Worm (Caenorhabditis elegans) whole organism, L4 larva: Measurements from ENCODE around the gene nhr-121.

Experiments
- fkh-10 ChIP-seq: fragments of 150-350 bp; optimal IDR thresholded peaks from 2 replicates; lab custom pipeline; 2014; ENCODE audit warnings: missing biosample characterization, missing genetic modification reagents, missing genetic modification characterization
- madf-9 ChIP-seq: fragments of 200-800 bp; sonication (Bioruptor generic); conservative IDR thresholded peaks from 2 replicates; pipeline ENCODE4 v1.3.6; 2022; ENCODE audit warnings: missing genetic modification reagents, missing genetic modification characterization, missing compliant biosample characterization
- nhr-11 ChIP-seq: fragments of 150-350 bp; optimal IDR thresholded peaks from 2 replicates; lab custom pipeline; 2014; ENCODE audit warnings: missing biosample characterization, missing genetic modification characterization
- ztf-11 ChIP-seq: fragments of 150-350 bp; optimal IDR thresholded peaks from 2 replicates; lab custom pipeline; 2014; ENCODE audit warnings: missing biosample characterization, missing genetic modification characterization

DNA sequence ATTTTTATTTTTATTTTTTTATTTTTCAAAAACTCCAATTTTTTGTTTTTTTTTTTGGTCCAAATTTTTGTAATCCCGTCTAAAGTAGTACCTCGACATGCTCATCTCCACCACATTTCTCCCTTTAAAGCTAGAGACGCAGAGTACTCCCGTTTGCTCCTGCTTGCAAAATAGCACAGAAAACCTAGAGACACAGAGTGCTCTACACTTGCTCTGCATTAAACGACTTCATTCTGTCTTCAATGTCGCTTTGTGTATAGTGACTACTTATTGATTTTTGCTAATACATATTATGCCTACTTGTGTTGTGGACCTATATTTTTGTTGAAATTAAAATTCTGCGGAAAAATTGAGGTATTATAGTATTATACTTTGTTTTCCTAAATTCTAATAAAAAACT, 28.5 kb downstream of the nhr-121 start, which contains the start of gene W04B5.8:
- no peak for TF ChIP-seq madf-9 (GFP tag; lab: Robert Waterston, UW)
- no peak for TF ChIP-seq nhr-11
- TF ChIP-seq fkh-10, result no peak
- no peak for TF ChIP-seq ztf-11 (tag; lab: Kevin White, UChicago)
